Fruit fly (Drosophila melanogaster): ENCODE measurements around the gene unc-13-4A.
A peak's percentile ranks its signal among the peaks of the same experiment; 100 is the strongest.

unc-13-4A gene

DNA sequence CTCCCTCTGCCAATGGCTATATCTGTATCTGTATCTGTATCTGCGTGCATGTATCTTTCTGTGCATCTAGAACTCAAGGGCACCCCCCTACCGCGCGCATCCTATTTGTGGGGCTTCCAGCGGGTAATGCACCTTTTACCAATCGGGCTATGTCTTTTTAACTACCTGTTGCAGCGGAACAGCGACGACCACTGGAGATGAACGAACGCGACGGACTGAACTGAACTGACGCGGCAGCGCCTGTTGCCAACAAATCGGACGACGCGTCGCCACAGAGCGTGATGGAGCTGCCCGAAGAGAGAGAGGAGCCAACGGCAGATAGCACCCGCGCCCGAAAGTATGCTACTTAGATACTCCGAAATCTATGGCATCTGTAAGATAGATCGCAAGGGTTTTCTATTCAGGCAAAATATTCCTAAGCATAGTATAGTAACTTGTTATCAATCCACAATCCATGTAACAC is 32.3 kb upstream of the unc-13-4A start, which contains the start of gene Cln7 (continued):
- TF ChIP-seq B-H2 (GFP tag; optimal IDR thresholded peaks at IDR 0.05) (peak; percentile 65), usp (GFP tag; optimal IDR thresholded peaks at IDR 0.05) (no peak), CG1792 (GFP tag; optimal IDR thresholded peaks at IDR 0.05) (no peak), CG8924 (tag; optimal IDR thresholded peaks at IDR 0.05) (peak; percentile 63), HmgD (GFP tag; optimal IDR thresholded peaks at IDR 0.05) (peak; percentile 32), CG31441 (GFP tag; IDR thresholded peaks at IDR 0.05) (peak; percentile 38; the same call in 1 of the 2 replicates), CG11247 (GFP tag; IDR thresholded peaks at IDR 0.05) (no peak), CG11085 (GFP tag; IDR thresholded peaks at IDR 0.05) (peak; percentile 20; the same call in 1 of the 2 replicates), CG6791 (GFP tag; IDR thresholded peaks at IDR 0.05; ENCODE audit: partially characterized antibody) (peak; percentile 69; the same call in 2 of the 3 replicates), Fer2 (tag; optimal IDR thresholded peaks at IDR 0.05) (no peak), CG17568 (GFP tag; optimal IDR thresholded peaks at IDR 0.05) (no peak), cato (GFP tag; optimal IDR thresholded peaks at IDR 0.05; ENCODE audit: borderline replicate concordance) (no peak), CG10267 (tag; optimal IDR thresholded peaks at IDR 0.05) (peak; percentile 39), CG13624 (GFP tag; optimal IDR thresholded peaks at IDR 0.05) (peak; percentile 9), Chrac-16 (GFP tag; optimal IDR thresholded peaks at IDR 0.05) (no peak), ttk (GFP tag; IDR thresholded peaks at IDR 0.05) (no peak), CG11398 (GFP tag; optimal IDR thresholded peaks at IDR 0.05) (peak; percentile 26), Eip74EF (GFP tag; optimal IDR thresholded peaks at IDR 0.05) (peak in 1 of 2 experiments; percentile 29), zfh1 (GFP tag; IDR thresholded peaks at IDR 0.05) (peak; percentile 19; the same call in 1 of the 3 replicates), Gug (GFP tag; IDR thresholded peaks at IDR 0.05) (no peak), CG7786 (GFP tag; optimal IDR thresholded peaks at IDR 0.05) (peak; percentile 8), CG16779 (GFP tag; IDR thresholded peaks at IDR 0.05) (0 out of 2 replicates have a peak, but pooled peaks have one; percentile 26), psq (GFP tag; optimal IDR thresholded peaks at IDR 0.05) (no peak), gce (GFP tag; IDR thresholded peaks at IDR 0.05) (peak; percentile 66; the same call in 1 of the 3 replicates), BtbVII (GFP tag; optimal IDR thresholded peaks at IDR 0.05) (peak; percentile 11), Oli (tag; optimal IDR thresholded peaks at IDR 0.05) (no peak), Awh (GFP tag; IDR thresholded peaks at IDR 0.05) (no peak), Max (GFP tag; optimal IDR thresholded peaks at IDR 0.05) (no peak), HLH3B (GFP tag; IDR thresholded peaks at IDR 0.05) (peak; percentile 49; the same call in 1 of the 2 replicates), pum (GFP tag; optimal IDR thresholded peaks at IDR 0.05) (no peak), CG5953 (GFP tag; IDR thresholded peaks at IDR 0.05) (no peak), pan (optimal IDR thresholded peaks at IDR 0.05) (no peak), pan (GFP tag; optimal IDR thresholded peaks at IDR 0.05 in 1 of 2, IDR thresholded peaks at IDR 0.05 in 1 of 2) (peak in 1 of 2 experiments; percentile 17), fu2 (GFP tag; optimal IDR thresholded peaks at IDR 0.05) (no peak), CG6813 (GFP tag; optimal IDR thresholded peaks at IDR 0.05) (peak; percentile 14), hbn (GFP tag; IDR thresholded peaks at IDR 0.05; ENCODE audit: partially characterized antibody) (no peak), CG31388 (GFP tag; optimal IDR thresholded peaks at IDR 0.05) (no peak), CG7357 (GFP tag; IDR thresholded peaks at IDR 0.05) (no peak), seq (GFP tag; IDR thresholded peaks at IDR 0.05) (peak; percentile 25; the same call in 1 of the 2 replicates), CG10209 (GFP tag; optimal IDR thresholded peaks at IDR 0.05) (no peak), zen2 (GFP tag; IDR thresholded peaks at IDR 0.05; ENCODE audit: partially characterized antibody) (no peak), CG1233 (GFP tag; optimal IDR thresholded peaks at IDR 0.05) (no peak), CG4282 (GFP tag; optimal IDR thresholded peaks at IDR 0.05) (no peak), Atf6 (GFP tag; IDR thresholded peaks at IDR 0.05) (peak; percentile 56), CG12391 (tag; optimal IDR thresholded peaks at IDR 0.05) (peak; percentile 12), ro (GFP tag; IDR thresholded peaks at IDR 0.05) (no peak), fd3F (GFP tag; optimal IDR thresholded peaks at IDR 0.05) (no peak), Xbp1 (GFP tag; optimal IDR thresholded peaks at IDR 0.05) (no peak), btn (GFP tag; optimal IDR thresholded peaks at IDR 0.05) (no peak), B-H1 (GFP tag; IDR thresholded peaks at IDR 0.05) (no peak), ERR (GFP tag; optimal IDR thresholded peaks at IDR 0.05) (peak; percentile 22)
